Fruit fly (Drosophila melanogaster) whole organism, embryonic: ENCODE data around the gene unc-4.

Experiments
- ATbp ChIP-seq: fragments of 200-800 bp; sonication (Bioruptor generic); optimal IDR thresholded peaks from 2 replicates; lab custom pipeline; 2017; ENCODE audit warnings: missing biosample characterization, mild to moderate bottlenecking, missing genetic modification characterization, missing genetic modification reagents
- Awh ChIP-seq: fragments of 200-800 bp; sonication (Bioruptor generic); IDR thresholded peaks from 2 replicates; pipeline ENCODE4, ENCODE4 v1.3.6; 2022; ENCODE audit warnings: missing biosample characterization, missing genetic modification characterization
- BtbVII ChIP-seq: fragments of 200-800 bp; sonication (Bioruptor generic); optimal IDR thresholded peaks from 3 replicates; lab custom pipeline; 2017; ENCODE audit warnings: missing biosample characterization, mild to moderate bottlenecking, missing genetic modification characterization
- CG1024 ChIP-seq: fragments of 200-800 bp; sonication (Bioruptor generic); IDR thresholded peaks from 2 replicates; pipeline ENCODE4 v1.3.6; 2022; ENCODE audit warnings: missing biosample characterization, missing genetic modification characterization
- CG10274 ChIP-seq: fragments of 200-800 bp; sonication (Bioruptor generic); optimal IDR thresholded peaks from 3 replicates; lab custom pipeline; 2017; ENCODE audit warnings: missing biosample characterization, mild to moderate bottlenecking, missing genetic modification characterization
- CG11398 ChIP-seq: fragments of 200-800 bp; sonication (Bioruptor generic); optimal IDR thresholded peaks from 2 replicates; lab custom pipeline; 2016; ENCODE audit warnings: missing biosample characterization, missing genetic modification characterization
- CG12071 ChIP-seq: fragments of 200-800 bp; sonication (Bioruptor generic); optimal IDR thresholded peaks from 3 replicates; lab custom pipeline; 2018; ENCODE audit warnings: missing biosample characterization, mild to moderate bottlenecking, missing genetic modification characterization
- CG13894 ChIP-seq: fragments of 200-800 bp; sonication (Bioruptor generic); optimal IDR thresholded peaks from 3 replicates; lab custom pipeline; 2018; ENCODE audit warnings: missing biosample characterization, mild to moderate bottlenecking, missing genetic modification characterization, moderate library complexity
- CG1647 ChIP-seq: fragments of 200-800 bp; sonication (Bioruptor generic); optimal IDR thresholded peaks from 3 replicates; lab custom pipeline; 2016; ENCODE audit warnings: missing biosample characterization, missing genetic modification characterization
- CG16779 ChIP-seq: fragments of 200-800 bp; sonication (Bioruptor generic); IDR thresholded peaks from 2 replicates; pipeline ENCODE4 v1.3.6; 2022; ENCODE audit warnings: missing biosample characterization, missing genetic modification characterization
- CG2116 ChIP-seq: fragments of 200-800 bp; sonication (Bioruptor generic); optimal IDR thresholded peaks from 3 replicates; lab custom pipeline; 2018; ENCODE audit warnings: missing biosample characterization, mild to moderate bottlenecking, missing genetic modification characterization
- CG31441 ChIP-seq: fragments of 200-800 bp; sonication (Bioruptor generic); IDR thresholded peaks from 2 replicates; pipeline ENCODE4 v1.3.6; 2022; ENCODE audit warnings: missing biosample characterization, missing genetic modification characterization
- CG34422 ChIP-seq: fragments of 200-800 bp; sonication (Bioruptor generic); IDR thresholded peaks from 3 replicates; pipeline ENCODE4 v1.3.6; 2022; ENCODE audit warnings: missing biosample characterization, missing genetic modification characterization
- CG4707 ChIP-seq: fragments of 200-800 bp; sonication (Bioruptor generic); optimal IDR thresholded peaks from 2 replicates; lab custom pipeline; 2018; ENCODE audit warnings: missing biosample characterization, mild to moderate bottlenecking, missing genetic modification characterization, moderate library complexity
- CG6765 ChIP-seq: fragments of 200-800 bp; sonication (Bioruptor generic); optimal IDR thresholded peaks from 3 replicates; lab custom pipeline; 2017; ENCODE audit warnings: missing biosample characterization, mild to moderate bottlenecking, missing genetic modification characterization
- CG8281 ChIP-seq: fragments of 200-800 bp; sonication (Bioruptor generic); optimal IDR thresholded peaks from 2 replicates; lab custom pipeline; 2018; ENCODE audit warnings: missing biosample characterization, mild to moderate bottlenecking, missing genetic modification characterization, moderate library complexity
- Camta ChIP-seq: fragments of 200-800 bp; sonication (Bioruptor generic); optimal IDR thresholded peaks from 2 replicates; lab custom pipeline; 2016; ENCODE audit warnings: missing biosample characterization, missing genetic modification characterization
- Chrac-16 ChIP-seq: fragments of 200-800 bp; sonication (Bioruptor generic); optimal IDR thresholded peaks from 3 replicates; lab custom pipeline; 2016; ENCODE audit warnings: missing biosample characterization, missing genetic modification characterization
- CoRest ChIP-seq: fragments of 200-800 bp; sonication (Bioruptor generic); optimal IDR thresholded peaks from 3 replicates; lab custom pipeline; 2018; ENCODE audit warnings: missing biosample characterization, mild to moderate bottlenecking, missing genetic modification characterization, moderate library complexity
- Deaf1 ChIP-seq: fragments of 200-800 bp; optimal IDR thresholded peaks from 3 replicates; lab custom pipeline; 2019; ENCODE audit warnings: missing biosample characterization, mild to moderate bottlenecking, missing genetic modification characterization, moderate library complexity
- ERR ChIP-seq: fragments of 200-800 bp; sonication (Bioruptor generic); optimal IDR thresholded peaks from 2 replicates; lab custom pipeline; 2016; ENCODE audit warnings: missing biosample characterization, missing genetic modification characterization
- Gsc ChIP-seq: fragments of 200-800 bp; sonication (Bioruptor generic); IDR thresholded peaks from 2 replicates; pipeline ENCODE4 v1.3.6; 2022; ENCODE audit warnings: missing biosample characterization, missing genetic modification characterization
- Jarid2 ChIP-seq: fragments of 200-800 bp; sonication (Bioruptor generic); optimal IDR thresholded peaks from 3 replicates; lab custom pipeline; 2017; ENCODE audit warnings: mild to moderate bottlenecking, missing biosample characterization, missing genetic modification reagents, missing genetic modification characterization
- Lhr ChIP-seq: fragments of 200-800 bp; sonication (Bioruptor generic); optimal IDR thresholded peaks from 3 replicates; lab custom pipeline; 2017; ENCODE audit warnings: mild to moderate bottlenecking, missing biosample characterization, missing genetic modification reagents, missing genetic modification characterization
- NC2α ChIP-seq: fragments of 200-800 bp; sonication (Bioruptor generic); optimal IDR thresholded peaks from 2 replicates; lab custom pipeline; 2016; ENCODE audit warnings: missing biosample characterization, missing genetic modification characterization
- Oaz ChIP-seq: fragments of 200-800 bp; sonication (Bioruptor generic); IDR thresholded peaks from 2 replicates; pipeline ENCODE4 v1.3.6; 2022; ENCODE audit warnings: missing biosample characterization, missing genetic modification characterization
- Poxn ChIP-seq: fragments of 200-800 bp; sonication (Bioruptor generic); IDR thresholded peaks from 2 replicates; pipeline ENCODE4 v1.3.6; 2022; ENCODE audit warnings: missing biosample characterization, missing genetic modification characterization
- Sin3A ChIP-seq: fragments of >200 bp; optimal IDR thresholded peaks from 2 replicates; lab custom pipeline; 2018
- Spps ChIP-seq: fragments of 200-800 bp; sonication (Bioruptor generic); optimal IDR thresholded peaks from 2 replicates; lab custom pipeline; 2018; ENCODE audit warnings: missing biosample characterization, mild to moderate bottlenecking, missing genetic modification characterization
- Sry-β ChIP-seq: fragments of 200-800 bp; sonication (Bioruptor generic); optimal IDR thresholded peaks from 2 replicates; lab custom pipeline; 2018; ENCODE audit warnings: missing biosample characterization, mild to moderate bottlenecking, missing genetic modification characterization, moderate library complexity
- al ChIP-seq: fragments of 200-800 bp; sonication (Bioruptor generic); IDR thresholded peaks from 2 replicates; pipeline ENCODE4 v1.3.6; 2022; ENCODE audit warnings: missing biosample characterization, missing genetic modification characterization
- bowl ChIP-seq: fragments of 200-800 bp; sonication (Bioruptor generic); IDR thresholded peaks from 2 replicates; pipeline ENCODE4 v1.3.6; 2022; ENCODE audit warnings: missing biosample characterization, missing genetic modification characterization
- crc ChIP-seq: fragments of 200-800 bp; sonication (Bioruptor generic); optimal IDR thresholded peaks from 2 replicates; lab custom pipeline; 2016; ENCODE audit warnings: missing biosample characterization, missing genetic modification characterization
- da ChIP-seq: fragments of 200-800 bp; sonication (Bioruptor generic); optimal IDR thresholded peaks from 2 replicates; lab custom pipeline; 2016; ENCODE audit warnings: missing biosample characterization, missing genetic modification characterization
- dati ChIP-seq: fragments of 200-800 bp; sonication (Bioruptor generic); IDR thresholded peaks from 2 replicates; pipeline ENCODE4 v1.3.6; 2022; ENCODE audit warnings: missing biosample characterization, missing genetic modification characterization
- disco-r ChIP-seq: fragments of 200-800 bp; sonication (Bioruptor generic); optimal IDR thresholded peaks from 2 replicates; lab custom pipeline; 2016; ENCODE audit warnings: missing biosample characterization, missing genetic modification characterization
- dm ChIP-seq: fragments of 200-800 bp; sonication (Bioruptor generic); optimal IDR thresholded peaks from 3 replicates; lab custom pipeline; 2016; ENCODE audit warnings: missing biosample characterization, missing genetic modification characterization
- ewg ChIP-seq: fragments of 200-800 bp; sonication (Bioruptor generic); optimal IDR thresholded peaks from 3 replicates; lab custom pipeline; 2017; ENCODE audit warnings: mild to moderate bottlenecking, missing biosample characterization, missing genetic modification reagents, missing genetic modification characterization
- jumu ChIP-seq: fragments of 200-800 bp; sonication (Bioruptor generic); optimal IDR thresholded peaks from 3 replicates; lab custom pipeline; 2016; ENCODE audit warnings: missing biosample characterization, missing genetic modification characterization
- lola ChIP-seq, 3 experiments: fragments of >200 bp in 2 of 3; fragments of 200-800 bp in 1 of 3; sonication (Bioruptor generic) in 1 of 3; optimal IDR thresholded peaks; 2 replicates each; lab custom pipeline; 2017 to 2019; ENCODE audit warnings: missing biosample characterization in 3 of 3, missing genetic modification characterization in 3 of 3, mild to moderate bottlenecking in 1 of 3, moderate library complexity in 1 of 3
- lov ChIP-seq, 2 experiments: fragments of 200-800 bp in 1 of 2; fragments of >200 bp in 1 of 2; sonication (Bioruptor generic) in 1 of 2; IDR thresholded peaks in 1 of 2; optimal IDR thresholded peaks in 1 of 2; 2 replicates in 1 of 2; 3 replicates in 1 of 2; pipeline versions ENCODE4 v1.3.6 to Lab custom; 2017 to 2022; ENCODE audit warnings: missing biosample characterization in 1 of 2, missing genetic modification characterization in 1 of 2
- mirr ChIP-seq: fragments of 200-800 bp; sonication (Bioruptor generic); optimal IDR thresholded peaks from 3 replicates; lab custom pipeline; 2018; ENCODE audit warnings: missing biosample characterization, mild to moderate bottlenecking, missing genetic modification characterization
- odd ChIP-seq: fragments of 200-800 bp; sonication (Bioruptor generic); optimal IDR thresholded peaks from 2 replicates; lab custom pipeline; 2017; ENCODE audit warnings: missing biosample characterization, mild to moderate bottlenecking, missing genetic modification characterization
- pho ChIP-seq: fragments of 200-800 bp; sonication (Bioruptor generic); optimal IDR thresholded peaks from 2 replicates; lab custom pipeline; 2016; ENCODE audit warnings: missing biosample characterization, missing genetic modification characterization
- pita ChIP-seq: fragments of 200-800 bp; sonication (Bioruptor generic); optimal IDR thresholded peaks from 2 replicates; lab custom pipeline; 2017; ENCODE audit warnings: missing biosample characterization, mild to moderate bottlenecking, missing genetic modification characterization
- slbo ChIP-seq: fragments of 200-800 bp; sonication (Bioruptor generic); IDR thresholded peaks from 2 replicates; pipeline ENCODE4 v1.3.6; 2022; ENCODE audit warnings: missing biosample characterization, missing genetic modification characterization
- sob ChIP-seq: fragments of 200-800 bp; sonication (Bioruptor generic); IDR thresholded peaks from 2 replicates; pipeline ENCODE4 v1.3.6; 2022; ENCODE audit warnings: missing biosample characterization, missing genetic modification characterization
- sqz ChIP-seq: fragments of 200-800 bp; sonication (Bioruptor generic); optimal IDR thresholded peaks from 3 replicates; lab custom pipeline; 2018; ENCODE audit warnings: missing biosample characterization, mild to moderate bottlenecking, missing genetic modification characterization
- stwl ChIP-seq: fragments of 200-800 bp; sonication (Bioruptor generic); optimal IDR thresholded peaks from 3 replicates; lab custom pipeline; 2018; ENCODE audit warnings: missing biosample characterization, mild to moderate bottlenecking, missing genetic modification characterization, moderate library complexity
- wek ChIP-seq: fragments of 200-800 bp; sonication (Bioruptor generic); optimal IDR thresholded peaks from 3 replicates; lab custom pipeline; 2018; ENCODE audit warnings: missing biosample characterization, mild to moderate bottlenecking, missing genetic modification characterization, moderate library complexity
- zfh1 ChIP-seq: fragments of 200-800 bp; sonication (Bioruptor generic); IDR thresholded peaks from 3 replicates; pipeline ENCODE4 v1.3.6; 2022; ENCODE audit warnings: missing biosample characterization, missing genetic modification characterization

unc-4 gene

dm6 chrX:17751658-17752057 lies 16.7 kb upstream of the unc-4 start (continued):
- TF ChIP-seq CG1647 (GFP tag; lab: Kevin White, UChicago): peak; percentile 9
- TF ChIP-seq pita (GFP tag; lab: Kevin White, UChicago): peak; percentile 75
- peak; percentile 21 for TF ChIP-seq jumu (GFP tag; lab: Kevin White, UChicago)
- TF ChIP-seq ERR (GFP tag; lab: Kevin White, UChicago): no peak
- TF ChIP-seq Lhr: peak; percentile 75
- no peak for TF ChIP-seq mirr (GFP tag; lab: Kevin White, UChicago)
- no peak for TF ChIP-seq CG2116 (GFP tag; lab: Kevin White, UChicago)
- no peak for TF ChIP-seq ewg
- peak; percentile 19 for TF ChIP-seq Jarid2 (GFP tag; lab: Kevin White, UChicago)
- no peak for TF ChIP-seq CG12071 (GFP tag; lab: Kevin White, UChicago)
- no peak for TF ChIP-seq BtbVII (GFP tag; lab: Kevin White, UChicago)
- peak; percentile 53 for TF ChIP-seq pho (GFP tag; lab: Kevin White, UChicago)
- no peak for TF ChIP-seq CG6765 (GFP tag; lab: Kevin White, UChicago)
- TF ChIP-seq Chrac-16: peak; percentile 71
- no peak for TF ChIP-seq da (GFP tag; lab: Kevin White, UChicago)
- TF ChIP-seq al (GFP tag; lab: Robert Waterston, UW): 0 out of 2 replicates have a peak, but pooled peaks have one; percentile 14
- TF ChIP-seq stwl: peak; percentile 31
- no peak for TF ChIP-seq Sry-β (GFP tag; lab: Kevin White, UChicago)
- no peak for TF ChIP-seq Spps
- no peak for TF ChIP-seq bowl
- peak; percentile 45; the same call in 1 of the 2 replicates for TF ChIP-seq sob (GFP tag; lab: Robert Waterston, UW)
- 0 out of 2 replicates have a peak, but pooled peaks have one; percentile 21 for TF ChIP-seq CG31441 (GFP tag; lab: Robert Waterston, UW)
- TF ChIP-seq CG34422 (GFP tag; lab: Robert Waterston, UW): peak; percentile 10; the same call in 1 of the 3 replicates
- no peak for TF ChIP-seq CG16779 (GFP tag; lab: Robert Waterston, UW)
- no peak for TF ChIP-seq crc (GFP tag; lab: Kevin White, UChicago)
- TF ChIP-seq disco-r (GFP tag; lab: Kevin White, UChicago): no peak
- no peak for TF ChIP-seq Gsc
- peak; percentile 73 for TF ChIP-seq zfh1 (GFP tag; lab: Robert Waterston, UW)
- TF ChIP-seq Poxn (GFP tag; lab: Robert Waterston, UW): no peak
- TF ChIP-seq wek (GFP tag; lab: Kevin White, UChicago): no peak
- TF ChIP-seq ATbp (GFP tag; lab: Kevin White, UChicago): no peak
- no peak for TF ChIP-seq Awh (GFP tag; lab: Robert Waterston, UW)
- TF ChIP-seq Sin3A (lab: Kevin White, UChicago): no peak
- TF ChIP-seq dm (GFP tag; lab: Kevin White, UChicago): no peak
- TF ChIP-seq CG8281 (tag; lab: Kevin White, UChicago): no peak
- peak; percentile 37 for TF ChIP-seq CG13894 (tag; lab: Kevin White, UChicago)
- no peak for TF ChIP-seq NC2α (GFP tag; lab: Kevin White, UChicago)
- TF ChIP-seq CG1024 (GFP tag; lab: Robert Waterston, UW): peak; percentile 20; the same call in 1 of the 2 replicates
- TF ChIP-seq Oaz (GFP tag; lab: Robert Waterston, UW): no peak
- peak; percentile 83 for TF ChIP-seq slbo (GFP tag; lab: Robert Waterston, UW)
- TF ChIP-seq Camta: peak; percentile 42
- TF ChIP-seq lola (GFP tag; optimal IDR thresholded peaks at IDR 0.05; lab: Kevin White, UChicago): peak in 1 of 3 experiments; percentile 17
- TF ChIP-seq sqz (GFP tag; lab: Kevin White, UChicago): no peak
- TF ChIP-seq dati (GFP tag; lab: Robert Waterston, UW): no peak
- no peak for TF ChIP-seq Deaf1 (tag; lab: Kevin White, UChicago)
- peak; percentile 58 for TF ChIP-seq CoRest
- no peak for TF ChIP-seq CG10274
- TF ChIP-seq CG4707 (GFP tag; lab: Kevin White, UChicago): no peak
- no peak for TF ChIP-seq CG11398 (GFP tag; lab: Kevin White, UChicago)
- no peak for TF ChIP-seq lov (optimal IDR thresholded peaks at IDR 0.05; lab: Kevin White, UChicago)
- TF ChIP-seq lov (GFP tag; IDR thresholded peaks at IDR 0.05; lab: Robert Waterston, UW): 0 out of 3 replicates have a peak, but pooled peaks have one; percentile 36
- no peak for TF ChIP-seq odd
